Fruit fly (Drosophila melanogaster) whole organism, embryonic: ENCODE data around the gene Ir67a.

Experiments used
- Antp ChIP-seq: fragments of 200-800 bp; sonication (Bioruptor generic); optimal IDR thresholded peaks from 3 replicates; lab custom pipeline; 2016; ENCODE audit warnings: missing biosample characterization, missing genetic modification characterization
- Bdp1 ChIP-seq: fragments of 200-800 bp; sonication (Bioruptor generic); optimal IDR thresholded peaks from 3 replicates; lab custom pipeline; 2016; ENCODE audit warnings: missing biosample characterization, missing genetic modification characterization
- CG10267 ChIP-seq: fragments of 200-800 bp; sonication (Bioruptor generic); optimal IDR thresholded peaks from 2 replicates; lab custom pipeline; 2018; ENCODE audit warnings: missing biosample characterization, mild to moderate bottlenecking, missing genetic modification characterization, moderate library complexity
- CG10543 ChIP-seq: fragments of 200-800 bp; sonication (Bioruptor generic); optimal IDR thresholded peaks from 3 replicates; lab custom pipeline; 2017; ENCODE audit warnings: missing biosample characterization, mild to moderate bottlenecking, missing genetic modification characterization, moderate library complexity
- CG11085 ChIP-seq: fragments of 200-800 bp; sonication (Bioruptor generic); IDR thresholded peaks from 2 replicates; pipeline ENCODE4 v1.3.6; 2022; ENCODE audit warnings: missing biosample characterization, missing genetic modification characterization
- CG11504 ChIP-seq: fragments of 200-800 bp; sonication (Bioruptor generic); optimal IDR thresholded peaks from 3 replicates; lab custom pipeline; 2019; ENCODE audit warnings: missing biosample characterization, mild to moderate bottlenecking, missing genetic modification characterization, moderate library complexity
- CG12219 ChIP-seq: fragments of 200-800 bp; sonication (Bioruptor generic); optimal IDR thresholded peaks from 3 replicates; lab custom pipeline; 2018; ENCODE audit warnings: missing biosample characterization, mild to moderate bottlenecking, missing genetic modification characterization
- CG12236 ChIP-seq: fragments of 200-800 bp; sonication (Bioruptor generic); optimal IDR thresholded peaks from 2 replicates; lab custom pipeline; 2016; ENCODE audit warnings: missing biosample characterization, missing genetic modification characterization
- CG13123 ChIP-seq: fragments of 200-800 bp; sonication (Bioruptor generic); optimal IDR thresholded peaks from 2 replicates; lab custom pipeline; 2016; ENCODE audit warnings: missing biosample characterization, missing genetic modification characterization
- CG13424 ChIP-seq: fragments of 200-800 bp; sonication (Bioruptor generic); optimal IDR thresholded peaks from 2 replicates; lab custom pipeline; 2019; ENCODE audit warnings: missing biosample characterization, mild to moderate bottlenecking, missing genetic modification characterization, moderate library complexity
- CG17912 ChIP-seq: fragments of 200-800 bp; sonication (Bioruptor generic); optimal IDR thresholded peaks from 2 replicates; lab custom pipeline; 2018; ENCODE audit warnings: missing biosample characterization, mild to moderate bottlenecking, missing genetic modification characterization
- CG18011 ChIP-seq: fragments of 200-800 bp; sonication (Bioruptor generic); optimal IDR thresholded peaks from 2 replicates; lab custom pipeline; 2017; ENCODE audit warnings: missing biosample characterization, missing genetic modification characterization, mild to moderate bottlenecking, moderate library complexity, missing genotype
- CG30403 ChIP-seq: fragments of 200-800 bp; sonication (Bioruptor generic); optimal IDR thresholded peaks from 3 replicates; lab custom pipeline; 2016; ENCODE audit warnings: missing biosample characterization, missing genetic modification characterization
- CG3407 ChIP-seq: fragments of 200-800 bp; sonication (Bioruptor generic); optimal IDR thresholded peaks from 2 replicates; lab custom pipeline; 2018; ENCODE audit warnings: missing biosample characterization, mild to moderate bottlenecking, missing genetic modification characterization
- CG34376 ChIP-seq: fragments of 200-800 bp; sonication (Bioruptor generic); optimal IDR thresholded peaks from 2 replicates; lab custom pipeline; 2018; ENCODE audit warnings: missing biosample characterization, mild to moderate bottlenecking, missing genetic modification characterization
- CG3995 ChIP-seq: fragments of 200-800 bp; sonication (Bioruptor generic); optimal IDR thresholded peaks from 3 replicates; lab custom pipeline; 2016; ENCODE audit warnings: missing biosample characterization, missing genetic modification characterization
- CG4404 ChIP-seq: fragments of 200-800 bp; sonication (Bioruptor generic); IDR thresholded peaks from 2 replicates; pipeline ENCODE4 v1.3.6; 2022; ENCODE audit warnings: missing biosample characterization, missing genetic modification characterization
- CG5245 ChIP-seq: fragments of 200-800 bp; sonication (Bioruptor generic); optimal IDR thresholded peaks from 3 replicates; lab custom pipeline; 2016; ENCODE audit warnings: missing biosample characterization, missing genetic modification characterization
- CG7357 ChIP-seq: fragments of 200-800 bp; sonication (Bioruptor generic); IDR thresholded peaks from 3 replicates; pipeline ENCODE4 v1.3.6; 2022; ENCODE audit warnings: missing biosample characterization, missing genetic modification characterization
- CG8089 ChIP-seq: fragments of 200-800 bp; sonication (Bioruptor generic); optimal IDR thresholded peaks from 3 replicates; lab custom pipeline; 2016; ENCODE audit warnings: missing biosample characterization, missing genetic modification characterization
- CG8359 ChIP-seq: fragments of 200-800 bp; sonication (Bioruptor generic); optimal IDR thresholded peaks from 2 replicates; lab custom pipeline; 2017; ENCODE audit warnings: missing biosample characterization, mild to moderate bottlenecking, missing genetic modification characterization, borderline replicate concordance
- CG8388 ChIP-seq: fragments of 200-800 bp; sonication (Bioruptor generic); optimal IDR thresholded peaks from 2 replicates; lab custom pipeline; 2019; ENCODE audit warnings: missing biosample characterization, mild to moderate bottlenecking, missing genetic modification characterization, moderate library complexity
- CG8924 ChIP-seq: fragments of 200-800 bp; optimal IDR thresholded peaks from 3 replicates; lab custom pipeline; 2019; ENCODE audit warnings: missing biosample characterization, mild to moderate bottlenecking, missing genetic modification characterization, moderate library complexity
- CG9215 ChIP-seq: fragments of 200-800 bp; sonication (Bioruptor generic); IDR thresholded peaks from 2 replicates; pipeline ENCODE4 v1.3.6; 2022; ENCODE audit warnings: missing biosample characterization, missing genetic modification characterization
- Gug ChIP-seq: fragments of 200-800 bp; sonication (Bioruptor generic); IDR thresholded peaks from 4 replicates; pipeline ENCODE4 v1.3.6; 2022; ENCODE audit warnings: missing biosample characterization, missing genetic modification characterization
- Hand ChIP-seq: fragments of 200-800 bp; sonication (Bioruptor generic); optimal IDR thresholded peaks from 2 replicates; lab custom pipeline; 2017; ENCODE audit warnings: mild to moderate bottlenecking, missing biosample characterization, missing genetic modification reagents, missing genetic modification characterization
- Hey ChIP-seq: fragments of 200-800 bp; sonication (Bioruptor generic); optimal IDR thresholded peaks from 3 replicates; lab custom pipeline; 2018; ENCODE audit warnings: missing biosample characterization, mild to moderate bottlenecking, missing genetic modification characterization
- HmgZ ChIP-seq: fragments of 200-800 bp; sonication (Bioruptor generic); optimal IDR thresholded peaks from 2 replicates; lab custom pipeline; 2018; ENCODE audit warnings: missing biosample characterization, mild to moderate bottlenecking, missing genetic modification characterization
- Hmr ChIP-seq: fragments of 200-800 bp; sonication (Bioruptor generic); optimal IDR thresholded peaks from 3 replicates; lab custom pipeline; 2017; ENCODE audit warnings: mild to moderate bottlenecking, missing biosample characterization, missing genetic modification reagents, missing genetic modification characterization
- Meics ChIP-seq: fragments of 200-800 bp; sonication (Bioruptor generic); optimal IDR thresholded peaks from 2 replicates; lab custom pipeline; 2017; ENCODE audit warnings: missing biosample characterization, mild to moderate bottlenecking, missing genetic modification characterization
- NFAT ChIP-seq: fragments of 200-800 bp; sonication (Bioruptor generic); IDR thresholded peaks from 2 replicates; pipeline ENCODE4 v1.3.6; 2022; ENCODE audit warnings: missing biosample characterization, missing genetic modification characterization
- Pdp1 ChIP-seq, 2 experiments: fragments of 200-800 bp; sonication (Bioruptor generic); optimal IDR thresholded peaks; 3 replicates each; lab custom pipeline; 2016; ENCODE audit warnings: missing biosample characterization in 2 of 2, missing genetic modification characterization in 2 of 2, mild to moderate bottlenecking in 1 of 2, moderate library complexity in 1 of 2
- Xbp1 ChIP-seq: fragments of 200-800 bp; sonication (Bioruptor generic); optimal IDR thresholded peaks from 3 replicates; lab custom pipeline; 2016; ENCODE audit warnings: missing biosample characterization, mild to moderate bottlenecking, missing genetic modification characterization
- Xrp1 ChIP-seq: fragments of 200-800 bp; sonication (Bioruptor generic); IDR thresholded peaks from 2 replicates; pipeline ENCODE4 v1.3.6; 2022; ENCODE audit warnings: missing biosample characterization, missing genetic modification characterization
- ac ChIP-seq: fragments of 200-800 bp; sonication (Bioruptor generic); optimal IDR thresholded peaks from 3 replicates; lab custom pipeline; 2017; ENCODE audit warnings: missing biosample characterization, mild to moderate bottlenecking, missing genetic modification characterization
- ara ChIP-seq: fragments of 200-800 bp; sonication (Bioruptor generic); IDR thresholded peaks from 2 replicates; pipeline ENCODE4 v1.3.6; 2022; ENCODE audit warnings: missing biosample characterization, missing genetic modification characterization
- bigmax ChIP-seq: fragments of 200-800 bp; sonication (Bioruptor generic); optimal IDR thresholded peaks from 2 replicates; lab custom pipeline; 2018; ENCODE audit warnings: missing biosample characterization, mild to moderate bottlenecking, missing genetic modification characterization
- br ChIP-seq: fragments of >200 bp; optimal IDR thresholded peaks from 2 replicates; lab custom pipeline; 2017
- exex ChIP-seq: fragments of 200-800 bp; sonication (Bioruptor generic); optimal IDR thresholded peaks from 4 replicates; lab custom pipeline; 2018; ENCODE audit warnings: missing biosample characterization, mild to moderate bottlenecking, missing genetic modification characterization, moderate library complexity
- gsb ChIP-seq: fragments of 200-800 bp; sonication (Bioruptor generic); IDR thresholded peaks from 2 replicates; pipeline ENCODE4 v1.3.6; 2022; ENCODE audit warnings: missing biosample characterization, missing genetic modification characterization
- kay ChIP-seq: fragments of 200-800 bp; sonication (Bioruptor generic); optimal IDR thresholded peaks from 2 replicates; lab custom pipeline; 2016; ENCODE audit warnings: missing biosample characterization, missing genetic modification characterization
- nerfin-1 ChIP-seq: fragments of 200-800 bp; sonication (Bioruptor generic); optimal IDR thresholded peaks from 3 replicates; lab custom pipeline; 2019; ENCODE audit warnings: missing biosample characterization, mild to moderate bottlenecking, missing genetic modification characterization, moderate library complexity
- row ChIP-seq: fragments of 200-800 bp; sonication (Bioruptor generic); IDR thresholded peaks from 3 replicates; pipeline ENCODE4 v1.3.6; 2022; ENCODE audit warnings: missing biosample characterization, missing genetic modification characterization
- sisA ChIP-seq: fragments of 200-800 bp; sonication (Bioruptor generic); IDR thresholded peaks from 2 replicates; pipeline ENCODE4 v1.3.6; 2022; ENCODE audit warnings: missing biosample characterization, missing genetic modification characterization
- ssp ChIP-seq: fragments of 200-800 bp; sonication (Bioruptor generic); IDR thresholded peaks from 2 replicates; pipeline ENCODE4 v1.3.6; 2022; ENCODE audit warnings: missing biosample characterization, missing genetic modification characterization
- tin ChIP-seq: fragments of 200-800 bp; sonication (Bioruptor generic); optimal IDR thresholded peaks from 3 replicates; lab custom pipeline; 2016; ENCODE audit warnings: missing biosample characterization, missing genetic modification characterization
- trem ChIP-seq: fragments of 200-800 bp; optimal IDR thresholded peaks from 3 replicates; lab custom pipeline; 2019; ENCODE audit warnings: missing biosample characterization, mild to moderate bottlenecking, missing genetic modification characterization, moderate library complexity
- ttk ChIP-seq: fragments of 200-800 bp; sonication (Bioruptor generic); IDR thresholded peaks from 2 replicates; pipeline ENCODE4 v2.1.2; 2022; ENCODE audit warnings: missing biosample characterization, missing genetic modification characterization
- wek ChIP-seq: fragments of 200-800 bp; sonication (Bioruptor generic); optimal IDR thresholded peaks from 3 replicates; lab custom pipeline; 2018; ENCODE audit warnings: missing biosample characterization, mild to moderate bottlenecking, missing genetic modification characterization, moderate library complexity

The Ir67a gene

dm6 chr3L:9511287-9512256 lies 32.2 kb downstream of the Ir67a start, which contains the start of gene RpS9 (continued):
- TF ChIP-seq ara (GFP tag; lab: Robert Waterston, UW) (no peak), trem (tag; lab: Kevin White, UChicago) (peak; percentile 48), ttk (GFP tag; lab: Robert Waterston, UW) (no peak), Bdp1 (GFP tag; lab: Kevin White, UChicago) (no peak), CG3995 (peak; percentile 9), wek (GFP tag; lab: Kevin White, UChicago) (no peak), CG8924 (tag; lab: Kevin White, UChicago) (peak; percentile 19), CG7357 (GFP tag; lab: Robert Waterston, UW) (no peak), HmgZ (tag; lab: Kevin White, UChicago) (peak; percentile 19), tin (GFP tag; lab: Kevin White, UChicago) (no peak), CG8388 (GFP tag; lab: Kevin White, UChicago) (peak; percentile 7), CG10543 (GFP tag; lab: Kevin White, UChicago) (peak; percentile 35), NFAT (GFP tag; lab: Robert Waterston, UW) (no peak; the same call in 1 of the 2 replicates), CG17912 (GFP tag; lab: Kevin White, UChicago) (peak; percentile 77), Hey (tag; lab: Kevin White, UChicago) (no peak), CG18011 (GFP tag; lab: Kevin White, UChicago) (no peak), Pdp1 (GFP tag; optimal IDR thresholded peaks at IDR 0.05; lab: Kevin White, UChicago) (no peak), gsb (no peak), Meics (GFP tag; lab: Kevin White, UChicago) (peak; percentile 24), Gug (GFP tag; lab: Robert Waterston, UW) (no peak), CG8089 (GFP tag; lab: Kevin White, UChicago) (no peak), br (lab: Kevin White, UChicago) (no peak), exex (tag; lab: Kevin White, UChicago) (peak; percentile 2), CG34376 (GFP tag; lab: Kevin White, UChicago) (peak; percentile 75), Hand (GFP tag; lab: Kevin White, UChicago) (peak; percentile 0), CG4404 (GFP tag; lab: Robert Waterston, UW) (no peak), CG12219 (GFP tag; lab: Kevin White, UChicago) (peak; percentile 43), CG11085 (GFP tag; lab: Robert Waterston, UW) (no peak), ssp (no peak), CG12236 (GFP tag; lab: Kevin White, UChicago) (no peak), CG13123 (GFP tag; lab: Kevin White, UChicago) (no peak), Xrp1 (GFP tag; lab: Robert Waterston, UW) (0 out of 2 replicates have a peak, but pooled peaks have one; percentile 21), CG3407 (GFP tag; lab: Kevin White, UChicago) (no peak), nerfin-1 (tag; lab: Kevin White, UChicago) (peak; percentile 52), CG10267 (peak; percentile 46), Hmr (GFP tag; lab: Kevin White, UChicago) (peak; percentile 46), kay (GFP tag; lab: Kevin White, UChicago) (no peak), Xbp1 (GFP tag; lab: Kevin White, UChicago) (no peak), CG13424 (tag; lab: Kevin White, UChicago) (no peak), sisA (GFP tag; lab: Robert Waterston, UW) (no peak), CG8359 (GFP tag; lab: Kevin White, UChicago) (no peak), ac (GFP tag; lab: Kevin White, UChicago) (peak; percentile 29), CG30403 (GFP tag; lab: Kevin White, UChicago) (no peak), CG5245 (GFP tag; lab: Kevin White, UChicago) (no peak), CG9215 (GFP tag; lab: Robert Waterston, UW) (no peak), Antp (no peak), CG11504 (tag; lab: Kevin White, UChicago) (peak; percentile 35), bigmax (peak; percentile 99), row (GFP tag; lab: Robert Waterston, UW) (no peak)
